Worm (Caenorhabditis elegans): ENCODE results near the gene nex-1.

nex-1 gene

DNA sequence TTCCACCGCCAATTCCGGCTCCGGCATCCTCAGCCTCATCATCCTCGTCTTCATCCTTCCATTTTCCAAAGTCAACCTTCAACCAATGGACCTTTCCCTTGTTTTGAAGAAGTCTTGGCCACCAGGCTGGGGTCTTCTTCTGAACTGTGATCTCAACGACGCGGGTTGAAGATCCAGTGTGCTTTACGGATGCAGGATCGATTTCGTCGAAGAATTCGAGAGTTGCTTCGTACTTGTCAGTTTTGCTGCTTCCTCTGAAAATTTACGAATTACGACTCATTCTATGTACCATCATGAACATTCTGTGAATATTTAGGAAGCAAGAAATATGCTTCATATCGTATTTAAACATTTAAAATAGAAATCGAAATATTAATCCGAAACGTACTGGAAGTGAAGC, 48.8 kb downstream of the nex-1 start:
- 0 out of 2 replicates have a peak, but pooled peaks have one; percentile 27 for TF ChIP-seq T26A8.4 (GFP tag; IDR thresholded peaks at IDR 0.05)
- 0 out of 2 replicates have a peak, but pooled peaks have one; percentile 27 for TF ChIP-seq zfp-3 (GFP tag; conservative IDR thresholded peaks at IDR 0.05)
- no peak for TF ChIP-seq unc-39 (tag; optimal IDR thresholded peaks at IDR 0.05)
- no peak for TF ChIP-seq dmd-6 (GFP tag; IDR thresholded peaks at IDR 0.05)
- TF ChIP-seq zag-1 (tag; optimal IDR thresholded peaks at IDR 0.05) = no peak
- no peak for TF ChIP-seq nhr-6 (tag; optimal IDR thresholded peaks at IDR 0.05)
- no peak for TF ChIP-seq Y48G9A.11 (GFP tag; IDR thresholded peaks at IDR 0.05)
- no peak for TF ChIP-seq mep-1 (tag; optimal IDR thresholded peaks at IDR 0.05)
- no peak for TF ChIP-seq dmd-8 (GFP tag; IDR thresholded peaks at IDR 0.05)
- no peak for TF ChIP-seq nhr-237 (tag; optimal IDR thresholded peaks at IDR 0.05)

DNA sequence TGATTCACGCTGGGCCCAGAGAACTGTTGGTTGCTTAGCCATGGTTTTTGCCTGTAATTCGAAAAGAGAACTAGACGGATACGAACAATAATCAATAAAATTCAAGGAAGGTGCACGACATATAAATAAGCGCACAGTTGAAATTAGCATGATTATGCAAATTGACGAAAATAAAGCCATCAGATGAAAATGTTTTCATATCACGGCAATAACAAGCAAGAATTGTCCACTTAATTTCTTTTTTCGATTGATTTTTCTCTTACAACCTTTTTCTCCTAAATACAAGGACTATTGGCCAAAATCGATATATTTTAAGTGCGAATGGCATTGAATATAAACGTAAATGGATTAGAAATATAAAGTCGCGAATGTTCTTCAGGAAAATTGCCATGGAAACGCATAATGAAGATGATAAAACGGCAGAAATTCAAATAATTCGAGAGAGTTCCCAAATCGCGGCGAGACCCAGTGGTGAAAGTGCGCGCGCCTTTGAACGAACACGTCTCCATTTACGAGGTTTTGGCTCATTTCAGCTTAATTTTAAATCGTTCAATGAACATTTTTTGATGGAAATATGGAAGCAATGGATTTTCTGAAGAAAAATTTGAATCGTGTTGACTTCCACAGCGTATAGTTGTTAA, 49.4 kb downstream of the nex-1 start, which contains the start of the genes daf-41 and toc-1:
daf-41 (minus strand) TSS at position 51 of the 641 bp plus-strand sequence.
toc-1 (plus strand) TSS at position 537 of the 641 bp plus-strand sequence.
- TF ChIP-seq dve-1 (tag; optimal IDR thresholded peaks at IDR 0.05; ENCODE audit: insufficient read depth) = peak; percentile 25
- peak; percentile 60 for TF ChIP-seq dpl-1 (GFP tag; optimal IDR thresholded peaks at IDR 0.05)
- peak; percentile 17 for TF ChIP-seq ztf-7 (tag; optimal IDR thresholded peaks at IDR 0.05)
- no peak for TF ChIP-seq hif-1 (tag; optimal IDR thresholded peaks at IDR 0.05)
- TF ChIP-seq hlh-30 (tag; optimal IDR thresholded peaks at IDR 0.05; ENCODE audit: insufficient read depth) = peak; percentile 10
- peak in 1 of 2 experiments; percentile 77 for TF ChIP-seq lsy-2 (tag; optimal IDR thresholded peaks at IDR 0.05)
- no peak for TF ChIP-seq nhr-11 (tag; optimal IDR thresholded peaks at IDR 0.05)
- TF ChIP-seq pha-4 (GFP tag; IDR thresholded peaks at IDR 0.05) = no peak
- TF ChIP-seq pha-4 (tag; optimal IDR thresholded peaks at IDR 0.05) = peak; percentile 75
- peak; percentile 44 for TF ChIP-seq mep-1 (tag; optimal IDR thresholded peaks at IDR 0.05)
- TF ChIP-seq unc-62 (GFP tag; optimal IDR thresholded peaks at IDR 0.05 in 1 of 2) = peak in 1 of 2 experiments; percentile 50
- no peak for TF ChIP-seq unc-62 (tag; optimal IDR thresholded peaks at IDR 0.05)
- TF ChIP-seq mes-2 (tag; optimal IDR thresholded peaks at IDR 0.05; ENCODE audit: poor library complexity, severe bottlenecking) = peak; percentile 71
- TF ChIP-seq Y75B8A.6 (GFP tag; IDR thresholded peaks at IDR 0.05) = no peak
- peak; percentile 25 for TF ChIP-seq rbr-2 (tag; optimal IDR thresholded peaks at IDR 0.05)
- no peak for TF ChIP-seq daf-16 (GFP tag; optimal IDR thresholded peaks at IDR 0.05)
- peak; percentile 24 for TF ChIP-seq daf-16 (tag; optimal IDR thresholded peaks at IDR 0.05)
- no peak for TF ChIP-seq nhr-237 (tag; optimal IDR thresholded peaks at IDR 0.05)

Data from whole organism, L4 larva.